Worm (Caenorhabditis elegans) whole organism, L4 larva: ENCODE data around the gene F38G1.3.
"Not testable (repeated sequence)": the region's sequence is repeated elsewhere in the genome, so short reads cannot be mapped to it uniquely, and the experiment has no call there.

Experiments used
- F49E8.2 ChIP-seq: sonication (generic microtip); optimal IDR thresholded peaks from 2 replicates; lab custom pipeline; 2016; ENCODE audit warnings: missing compliant biosample characterization, mild to moderate bottlenecking, missing genetic modification characterization, borderline replicate concordance
- ZK546.5 ChIP-seq, 2 experiments: sonication (generic microtip); optimal IDR thresholded peaks; 2 replicates each; lab custom pipeline; 2017; ENCODE audit warnings: missing biosample characterization in 2 of 2, missing genetic modification characterization in 2 of 2
- aha-1 ChIP-seq: fragments of 150-350 bp; peaks from one replicate; lab custom pipeline; 2014; ENCODE audit warnings: missing biosample characterization, missing genetic modification characterization
- daf-8 ChIP-seq: fragments of 200-800 bp; sonication (Bioruptor generic); IDR thresholded peaks from 2 replicates; pipeline ENCODE4 v1.3.6; 2022; ENCODE audit warnings: missing genetic modification characterization, missing compliant biosample characterization
- lin-15B ChIP-seq: fragments of 150-350 bp; sonication (generic microtip); optimal IDR thresholded peaks from 3 replicates; lab custom pipeline; 2014; ENCODE audit warnings: missing biosample characterization, missing genetic modification characterization
- madf-5 ChIP-seq, 2 experiments: fragments of 200-800 bp; sonication (Bioruptor generic); IDR thresholded peaks; 2 replicates each; pipeline ENCODE4 v1.3.6; 2022; ENCODE audit warnings: missing compliant biosample characterization in 2 of 2, missing genetic modification characterization in 2 of 2
- nhr-11 ChIP-seq: fragments of 150-350 bp; optimal IDR thresholded peaks from 2 replicates; lab custom pipeline; 2014; ENCODE audit warnings: missing biosample characterization, missing genetic modification characterization
- nhr-25 ChIP-seq: sonication (generic microtip); optimal IDR thresholded peaks from 2 replicates; lab custom pipeline; 2017; ENCODE audit warnings: missing genetic modification characterization, mild to moderate bottlenecking, missing compliant biosample characterization, antibody characterized with exemption, moderate library complexity, borderline replicate concordance; ENCODE audit not compliant: insufficient read depth
- php-3 ChIP-seq: fragments of 200-800 bp; sonication (Bioruptor generic); IDR thresholded peaks from 2 replicates; pipeline ENCODE4 v1.3.6; 2022; ENCODE audit warnings: missing genetic modification reagents, missing genetic modification characterization, missing compliant biosample characterization
- snpc-4 ChIP-seq: fragments of 150-350 bp; optimal IDR thresholded peaks from 2 replicates; lab custom pipeline; 2014; ENCODE audit warnings: missing biosample characterization, missing genetic modification characterization
- unc-62 ChIP-seq, 3 experiments: fragments of 150-350 bp in 1 of 3; sonication (generic microtip); optimal IDR thresholded peaks in 2 of 3; peaks in 1 of 3; 1 replicate in 1 of 3; 2 replicates in 2 of 3; lab custom pipeline; 2014 to 2017; ENCODE audit warnings: missing biosample characterization in 3 of 3, missing genetic modification characterization in 3 of 3, missing genetic modification reagents in 3 of 3, missing genotype in 1 of 3
- zag-1 ChIP-seq: fragments of 150-350 bp; optimal IDR thresholded peaks from 2 replicates; lab custom pipeline; 2014; ENCODE audit warnings: missing biosample characterization, missing genetic modification characterization
- ztf-11 ChIP-seq: fragments of 150-350 bp; optimal IDR thresholded peaks from 2 replicates; lab custom pipeline; 2014; ENCODE audit warnings: missing biosample characterization, missing genetic modification characterization

DNA sequence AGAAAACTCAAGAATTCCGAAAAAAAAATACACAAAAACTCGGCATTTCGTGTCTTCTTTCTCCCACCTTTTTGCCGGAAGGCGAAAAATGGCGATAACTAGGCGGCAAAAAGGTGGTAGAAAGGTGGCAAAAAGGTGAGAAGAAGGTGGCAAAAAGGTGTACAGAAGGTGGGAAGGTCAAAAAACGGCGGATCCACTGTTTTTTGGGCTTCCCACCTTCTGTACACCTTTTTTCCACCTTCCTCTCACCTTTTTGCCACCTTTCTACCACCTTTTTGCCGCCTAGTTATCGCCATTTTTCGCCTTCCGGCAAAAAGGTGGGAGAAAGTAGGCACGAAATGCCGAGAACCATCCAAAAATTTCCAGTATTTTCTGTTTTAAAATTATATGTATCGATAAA lies 10.4 kb upstream of the F38G1.3 start:
- TF ChIP-seq daf-8; nhr-11 (tag; lab: Kevin White, UChicago); F49E8.2 (tag; lab: Kevin White, UChicago); unc-62 (GFP tag; optimal IDR thresholded peaks at IDR 0.05 in 1 of 2; lab: Kevin White, UChicago); unc-62 (tag; optimal IDR thresholded peaks at IDR 0.05; lab: Kevin White, UChicago); aha-1 (tag; lab: Kevin White, UChicago); php-3; madf-5 (GFP tag; IDR thresholded peaks at IDR 0.05; lab: Robert Waterston, UW); ztf-11 (tag; lab: Kevin White, UChicago); snpc-4; lin-15B (tag; lab: Kevin White, UChicago); ZK546.5 (tag; optimal IDR thresholded peaks at IDR 0.05; lab: Kevin White, UChicago); zag-1 (tag; lab: Kevin White, UChicago); nhr-25 (tag; lab: Kevin White, UChicago): not testable (repeated sequence)
